Worm (Caenorhabditis elegans): ENCODE measurements around the gene acaa-2.
A peak's percentile ranks its signal among the peaks of the same experiment; 100 is the strongest.

Gene acaa-2

ce11 chrIII:13342079-13342734 is 2.5 kb upstream of the acaa-2 start, which contains the start of gene dro-1:
Gene dro-1, plus strand, starts transcription at chrIII:13342684.
- TF ChIP-seq unc-62 (GFP tag; optimal IDR thresholded peaks at IDR 0.05 in 1 of 2) (peak in 1 of 2 experiments; percentile 93), unc-62 (tag; optimal IDR thresholded peaks at IDR 0.05) (no peak), F49E8.2 (tag; optimal IDR thresholded peaks at IDR 0.05; ENCODE audit: borderline replicate concordance) (no peak), vab-7 (GFP tag; IDR thresholded peaks at IDR 0.05) (no peak), nhr-48 (tag; optimal IDR thresholded peaks at IDR 0.05) (no peak), saeg-2 (GFP tag; IDR thresholded peaks at IDR 0.05) (no peak), daf-8 (GFP tag; IDR thresholded peaks at IDR 0.05) (no peak)

ce11 chrIII:13343117-13343516 is 1.6 kb upstream of the acaa-2 start, which contains the start of gene ife-1:
Gene ife-1, plus strand, starts transcription at chrIII:13343417.
- no peak for TF ChIP-seq Y48G9A.11 (GFP tag; IDR thresholded peaks at IDR 0.05)
- TF ChIP-seq lin-39 (tag; optimal IDR thresholded peaks at IDR 0.05), result no peak
- no peak for TF ChIP-seq spr-1 (tag; optimal IDR thresholded peaks at IDR 0.05)
- no peak for TF ChIP-seq Y105C5A.15 (GFP tag; IDR thresholded peaks at IDR 0.05)
- TF ChIP-seq attf-4 (tag; optimal IDR thresholded peaks at IDR 0.05), result no peak
- no peak for TF ChIP-seq pha-4 (GFP tag; IDR thresholded peaks at IDR 0.05)
- no peak for TF ChIP-seq pha-4 (tag; optimal IDR thresholded peaks at IDR 0.05)
- TF ChIP-seq spr-3 (GFP tag; optimal IDR thresholded peaks at IDR 0.05), result no peak
- no peak for TF ChIP-seq nhr-237 (tag; optimal IDR thresholded peaks at IDR 0.05)
- TF ChIP-seq rbr-2 (tag; optimal IDR thresholded peaks at IDR 0.05), result no peak
- TF ChIP-seq ceh-32 (tag; optimal IDR thresholded peaks at IDR 0.05; ENCODE audit: poor library complexity), result no peak
- no peak for TF ChIP-seq Y5F2A.4 (GFP tag; optimal IDR thresholded peaks at IDR 0.05)
- TF ChIP-seq F44E2.7 (GFP tag; IDR thresholded peaks at IDR 0.05), result no peak
- no peak for TF ChIP-seq tag-97 (GFP tag; IDR thresholded peaks at IDR 0.05)
- no peak for TF ChIP-seq Y75B8A.6 (GFP tag; IDR thresholded peaks at IDR 0.05)

DNA sequence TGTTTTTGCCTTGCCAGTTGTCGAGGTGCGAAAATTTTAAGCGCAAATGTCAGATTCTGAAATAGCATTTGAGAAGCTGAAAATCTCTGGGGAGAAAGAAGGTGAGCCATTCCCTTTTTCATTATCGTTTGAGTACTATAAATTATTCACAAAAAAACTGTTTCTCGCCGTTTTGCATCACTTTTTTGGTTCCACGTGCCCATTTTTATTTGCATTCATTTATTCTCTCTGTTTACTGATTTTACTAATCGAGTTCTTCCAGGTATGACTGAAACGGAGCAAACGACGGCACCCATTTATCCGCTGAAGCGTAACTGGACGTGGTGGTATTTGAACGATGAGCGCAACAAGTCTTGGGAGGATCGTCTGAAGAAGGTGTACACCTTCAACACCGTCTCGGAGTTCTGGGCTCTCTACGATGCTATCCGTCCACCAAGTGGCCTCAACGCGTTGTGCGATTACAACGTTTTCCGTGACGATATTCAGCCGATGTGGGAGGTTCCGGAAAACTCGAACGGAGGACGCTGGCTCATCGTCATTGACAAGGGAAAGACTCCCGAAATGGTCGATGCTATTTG is 1.1 kb upstream of the acaa-2 start:
- TF ChIP-seq hlh-30 (tag; optimal IDR thresholded peaks at IDR 0.05; ENCODE audit: insufficient read depth) (no peak), nhr-10 (tag; optimal IDR thresholded peaks at IDR 0.05) (no peak), aha-1 (tag) (peak; percentile 61), zfp-3 (GFP tag; conservative IDR thresholded peaks at IDR 0.05) (no peak), daf-19 (GFP tag; conservative IDR thresholded peaks at IDR 0.05) (no peak), Y105C5A.15 (GFP tag; IDR thresholded peaks at IDR 0.05) (peak; percentile 67; the same call in 1 of the 2 replicates), ceh-32 (tag; optimal IDR thresholded peaks at IDR 0.05; ENCODE audit: poor library complexity) (no peak), dmd-9 (GFP tag; IDR thresholded peaks at IDR 0.05) (no peak), nhr-48 (tag; optimal IDR thresholded peaks at IDR 0.05) (no peak), ceh-28 (tag; optimal IDR thresholded peaks at IDR 0.05) (no peak), attf-4 (tag; optimal IDR thresholded peaks at IDR 0.05) (no peak), dmd-8 (GFP tag; IDR thresholded peaks at IDR 0.05) (0 out of 2 replicates have a peak, but pooled peaks have one; percentile 14), ama-1 (optimal IDR thresholded peaks at IDR 0.05) (no peak), F44E2.7 (GFP tag; IDR thresholded peaks at IDR 0.05) (no peak), saeg-2 (GFP tag; IDR thresholded peaks at IDR 0.05) (no peak), pqm-1 (tag; optimal IDR thresholded peaks at IDR 0.05) (no peak), nhr-42 (GFP tag; IDR thresholded peaks at IDR 0.05) (no peak), daf-12 (tag; optimal IDR thresholded peaks at IDR 0.05) (no peak), nhr-102 (tag; optimal IDR thresholded peaks at IDR 0.05) (no peak), snpc-1.2 (GFP tag; IDR thresholded peaks at IDR 0.05) (peak; percentile 14; the same call in 1 of the 2 replicates), rbr-2 (tag; optimal IDR thresholded peaks at IDR 0.05) (no peak), nhr-6 (tag; optimal IDR thresholded peaks at IDR 0.05) (no peak), zip-11 (GFP tag; IDR thresholded peaks at IDR 0.05) (no peak), lin-13 (GFP tag; optimal IDR thresholded peaks at IDR 0.05) (no peak), dpl-1 (GFP tag; optimal IDR thresholded peaks at IDR 0.05) (no peak), arid-1 (GFP tag; conservative IDR thresholded peaks at IDR 0.05) (no peak), nhr-25 (tag; optimal IDR thresholded peaks at IDR 0.05; ENCODE audit: borderline replicate concordance, insufficient read depth) (no peak), zip-2 (tag; optimal IDR thresholded peaks at IDR 0.05) (no peak), mxl-2 (GFP tag; conservative IDR thresholded peaks at IDR 0.05) (no peak), set-16 (GFP tag; IDR thresholded peaks at IDR 0.05) (0 out of 2 replicates have a peak, but pooled peaks have one; percentile 4), ztf-7 (tag; optimal IDR thresholded peaks at IDR 0.05) (no peak)

Data from whole organism, L4 larva.